Worm (Caenorhabditis elegans): ENCODE data around the gene nspb-10.

nspb-10 gene

DNA sequence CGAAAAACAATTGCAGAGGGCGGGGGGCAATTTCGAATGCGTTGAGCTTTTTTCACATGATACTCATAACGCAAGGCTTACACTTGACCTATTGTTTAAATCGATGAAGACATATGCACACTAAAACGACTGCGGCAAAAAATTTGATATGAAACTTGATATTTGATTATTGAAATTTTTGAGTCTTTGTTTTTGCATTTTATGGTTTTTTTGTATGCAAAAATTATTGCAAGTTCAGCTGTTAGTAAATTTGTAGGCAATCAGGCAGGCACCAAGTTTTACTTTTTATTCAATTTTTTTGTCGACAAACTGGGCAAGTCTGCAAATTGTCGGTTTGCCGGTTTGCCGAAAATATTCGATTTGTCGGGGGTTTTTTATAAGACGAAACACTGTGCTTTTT is 18.1 kb upstream of the nspb-10 start, which contains the start of gene arl-3:
Gene arl-3 (plus strand): TSS at position 301 of the 400 bp plus-strand sequence.
- TF ChIP-seq aly-2 (tag; optimal IDR thresholded peaks at IDR 0.05) = no peak
- no peak for TF ChIP-seq efl-1 (optimal IDR thresholded peaks at IDR 0.05)
- peak in 1 of 2 experiments; percentile 74 for TF ChIP-seq efl-1 (GFP tag; optimal IDR thresholded peaks at IDR 0.05 in 1 of 2)
- no peak for TF ChIP-seq isw-1 (GFP tag; IDR thresholded peaks at IDR 0.05)
- TF ChIP-seq lin-15B (tag; optimal IDR thresholded peaks at IDR 0.05) = no peak
- no peak for TF ChIP-seq zip-4 (GFP tag; optimal IDR thresholded peaks at IDR 0.05)

DNA sequence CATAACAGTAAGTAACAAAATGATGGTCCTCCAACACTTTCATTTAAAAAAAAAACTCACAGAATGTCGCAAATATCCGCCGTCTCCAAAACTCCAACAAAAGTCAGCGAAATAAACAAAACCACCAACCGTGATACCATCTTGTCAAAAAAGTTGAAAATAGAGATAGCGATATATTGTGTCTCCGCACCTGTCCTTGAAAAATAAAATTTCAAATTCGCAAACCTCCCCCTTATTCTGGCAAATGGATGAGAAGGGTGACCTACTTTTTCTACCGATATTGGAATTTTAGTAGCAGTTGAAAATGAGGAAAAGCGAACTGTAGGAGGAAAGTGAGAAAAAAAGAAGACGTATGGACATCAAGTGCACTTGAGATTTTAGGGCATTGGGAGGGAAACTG is 17.4 kb upstream of the nspb-10 start, which contains the start of gene F19H8.2:
Gene F19H8.2 (minus strand): TSS at position 391 of the 400 bp plus-strand sequence.
- TF ChIP-seq blmp-1 (tag; optimal IDR thresholded peaks at IDR 0.05) (peak; percentile 84), nhr-85 (tag) (peak; percentile 68), nhr-237 (tag; optimal IDR thresholded peaks at IDR 0.05) (no peak), mep-1 (tag; optimal IDR thresholded peaks at IDR 0.05) (peak; percentile 12), unc-62 (GFP tag; optimal IDR thresholded peaks at IDR 0.05) (no peak)

DNA sequence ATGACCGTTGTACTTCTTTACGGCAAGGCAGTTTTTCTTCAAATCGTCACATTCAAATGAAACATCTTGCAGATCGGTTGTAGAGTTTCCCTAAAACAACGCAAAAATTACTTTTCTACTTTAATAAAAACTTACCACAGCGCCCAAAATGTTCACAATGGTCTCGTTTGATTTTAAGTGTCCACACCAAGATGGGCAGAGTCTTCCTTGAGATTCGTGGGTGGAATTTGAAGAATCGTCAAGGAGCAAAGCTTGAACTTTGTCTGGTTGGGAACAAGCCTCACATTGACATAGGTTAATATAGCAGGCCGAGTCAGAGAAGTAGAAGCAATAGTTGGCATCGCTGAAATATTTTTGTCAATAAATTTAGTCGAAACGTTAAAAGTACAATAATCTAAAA is 17.0 kb upstream of the nspb-10 start:
- no peak for TF ChIP-seq mep-1 (tag; optimal IDR thresholded peaks at IDR 0.05)
- no peak for TF ChIP-seq hlh-17 (GFP tag; optimal IDR thresholded peaks at IDR 0.05; ENCODE audit: borderline replicate concordance)
- no peak for TF ChIP-seq zag-1 (tag; optimal IDR thresholded peaks at IDR 0.05)
- no peak for TF ChIP-seq pag-3 (tag; optimal IDR thresholded peaks at IDR 0.05; ENCODE audit: borderline replicate concordance, insufficient read depth)

DNA sequence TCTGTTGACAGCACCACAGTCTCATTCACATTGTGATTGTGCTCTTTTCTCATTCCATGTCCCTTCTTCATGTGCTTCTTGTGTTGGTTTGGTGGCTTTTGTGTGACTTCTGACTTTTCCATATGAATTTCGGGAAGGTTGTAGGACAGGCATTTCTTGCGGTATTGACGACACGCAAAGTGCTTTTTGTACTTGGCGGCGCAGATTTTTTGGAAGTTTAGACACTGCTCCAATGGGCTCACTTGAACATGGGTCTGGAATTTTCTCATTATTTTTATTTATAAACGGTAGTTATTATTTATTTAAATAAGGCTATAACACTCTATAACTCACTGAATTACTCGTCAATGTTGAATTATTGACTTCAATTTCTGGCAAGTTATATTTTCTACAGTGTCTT is 16.2 kb upstream of the nspb-10 start:
- no peak for TF ChIP-seq C16A3.4 (tag; optimal IDR thresholded peaks at IDR 0.05)
- no peak for TF ChIP-seq ztf-11 (tag; optimal IDR thresholded peaks at IDR 0.05)
- TF ChIP-seq skn-1 (tag; optimal IDR thresholded peaks at IDR 0.05) = no peak
- TF ChIP-seq lin-39 (tag; optimal IDR thresholded peaks at IDR 0.05) = no peak
- TF ChIP-seq C34B4.2 (tag; optimal IDR thresholded peaks at IDR 0.05) = no peak
- TF ChIP-seq snpc-4 (tag; optimal IDR thresholded peaks at IDR 0.05) = no peak
- peak; percentile 15 for TF ChIP-seq elt-2 (tag; optimal IDR thresholded peaks at IDR 0.05)
- TF ChIP-seq unc-130 (tag; optimal IDR thresholded peaks at IDR 0.05) = no peak
- TF ChIP-seq ztf-4 (tag; optimal IDR thresholded peaks at IDR 0.05) = peak; percentile 49
- no peak for TF ChIP-seq ces-1 (GFP tag; optimal IDR thresholded peaks at IDR 0.05)
- no peak for TF ChIP-seq mep-1 (tag; optimal IDR thresholded peaks at IDR 0.05)

DNA sequence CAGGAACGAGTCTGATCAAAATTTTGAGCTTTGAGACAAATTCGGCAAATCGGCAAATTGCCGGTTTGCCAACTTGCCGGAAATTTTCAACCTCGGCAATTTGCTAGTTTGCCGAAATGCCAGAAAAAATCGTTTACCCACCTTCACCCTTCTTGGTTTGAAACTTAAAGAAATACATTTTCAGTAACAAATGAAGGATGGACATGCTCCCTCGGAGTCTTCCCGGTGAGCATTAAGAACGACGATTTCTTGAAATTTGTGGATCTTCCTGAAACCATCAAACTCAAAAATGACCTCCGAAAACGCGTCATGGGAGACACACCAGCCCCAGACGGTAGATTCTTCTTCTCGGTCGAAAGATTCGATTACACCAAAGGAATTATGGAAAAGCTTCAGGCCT is 14.7 kb upstream of the nspb-10 start:
- TF ChIP-seq efl-1 (optimal IDR thresholded peaks at IDR 0.05) (no peak), efl-1 (GFP tag; optimal IDR thresholded peaks at IDR 0.05 in 1 of 2) (peak in 1 of 2 experiments; percentile 51), elt-3 (tag; optimal IDR thresholded peaks at IDR 0.05) (no peak), lsy-2 (tag; optimal IDR thresholded peaks at IDR 0.05) (no peak), nhr-76 (tag; optimal IDR thresholded peaks at IDR 0.05) (no peak)

DNA sequence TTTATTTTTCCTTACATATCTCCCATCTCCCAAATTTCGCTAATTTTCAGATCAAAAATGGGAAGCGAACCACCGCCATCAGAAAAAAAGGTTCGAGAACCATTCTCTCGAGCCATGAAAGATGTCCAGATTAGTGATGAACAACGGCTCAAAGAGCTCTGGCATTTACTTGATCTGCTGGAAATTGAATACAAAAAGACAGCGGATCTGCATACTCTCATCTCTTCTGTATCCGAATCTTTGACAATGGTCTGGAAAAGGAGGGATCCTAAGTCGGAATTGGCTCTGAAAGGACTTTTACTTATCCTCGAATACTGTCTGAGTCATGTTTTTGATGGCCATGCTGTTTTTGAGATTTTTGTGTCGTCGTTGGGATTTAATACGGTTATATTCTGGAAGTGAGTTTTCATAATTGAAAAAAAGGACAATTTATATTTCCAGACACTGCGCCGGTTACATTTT is 12.8 kb upstream of the nspb-10 start, which contains the start of gene tps-2:
Gene tps-2 (plus strand): TSS at position 51 of the 462 bp plus-strand sequence.
- TF ChIP-seq grh-1 (GFP tag; IDR thresholded peaks at IDR 0.05) = no peak
- TF ChIP-seq C16A3.4 (tag; optimal IDR thresholded peaks at IDR 0.05) = no peak
- TF ChIP-seq ama-1 (optimal IDR thresholded peaks at IDR 0.05) = peak; percentile 63

DNA sequence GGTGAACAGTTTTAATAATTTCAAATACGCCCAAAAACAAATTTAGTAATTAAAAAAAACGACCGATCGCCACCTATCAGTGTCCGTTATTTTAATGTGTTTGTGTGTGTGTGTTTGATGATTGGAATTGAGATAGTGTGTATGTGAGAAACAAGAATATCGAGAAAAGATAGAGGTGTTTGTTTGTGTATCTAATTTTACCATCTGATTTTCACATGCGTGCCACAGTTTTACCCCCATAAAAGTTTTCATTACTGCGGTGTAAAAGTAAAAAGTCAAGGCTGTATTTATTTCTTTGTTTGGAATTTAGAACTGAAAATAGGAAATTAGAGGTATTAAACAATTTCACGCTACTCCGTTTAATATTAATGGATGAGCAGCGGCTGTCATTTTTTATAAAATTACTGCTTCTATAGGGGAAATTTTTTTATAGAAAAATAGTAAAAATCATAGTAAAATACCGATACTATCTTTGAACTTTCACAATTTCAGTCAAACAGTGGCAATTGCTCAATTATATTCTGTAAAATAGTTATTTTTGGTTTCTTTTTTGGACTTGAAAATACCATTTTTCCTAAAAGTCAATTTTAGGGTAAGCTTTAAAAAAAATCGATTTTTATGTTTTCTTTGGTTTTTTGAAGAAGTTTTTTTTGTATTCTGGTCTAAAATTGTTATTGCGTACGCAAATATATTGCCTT is 12.0 kb upstream of the nspb-10 start:
- TF ChIP-seq snu-23 (GFP tag; optimal IDR thresholded peaks at IDR 0.05) (peak; percentile 59), mef-2 (tag; optimal IDR thresholded peaks at IDR 0.05) (no peak), ceh-88 (GFP tag; IDR thresholded peaks at IDR 0.05) (no peak; the same call in 1 of the 2 replicates), lin-15B (tag; optimal IDR thresholded peaks at IDR 0.05) (no peak), dsc-1 (tag; optimal IDR thresholded peaks at IDR 0.05) (no peak), aly-2 (tag; optimal IDR thresholded peaks at IDR 0.05) (no peak), tlp-1 (tag; optimal IDR thresholded peaks at IDR 0.05) (no peak), jun-1 (tag; optimal IDR thresholded peaks at IDR 0.05) (no peak), mep-1 (tag; optimal IDR thresholded peaks at IDR 0.05) (peak; percentile 31), unc-30 (tag; optimal IDR thresholded peaks at IDR 0.05) (no peak), swsn-7 (tag; optimal IDR thresholded peaks at IDR 0.05) (no peak), nhr-28 (tag; optimal IDR thresholded peaks at IDR 0.05) (no peak), elt-2 (tag; optimal IDR thresholded peaks at IDR 0.05) (peak; percentile 7), C34B4.2 (tag; optimal IDR thresholded peaks at IDR 0.05) (no peak), vab-15 (tag; optimal IDR thresholded peaks at IDR 0.05) (no peak), pax-3 (tag; optimal IDR thresholded peaks at IDR 0.05) (no peak), lin-13 (GFP tag; optimal IDR thresholded peaks at IDR 0.05) (no peak), skn-1 (tag; optimal IDR thresholded peaks at IDR 0.05) (no peak)

Data from whole organism, L1 larva.